Worm (Caenorhabditis elegans) whole organism, L3 larva: Measurements from ENCODE around the gene F45E12.6.
A peak's percentile ranks its signal among the peaks of the same experiment; 100 is the strongest.

Experiments used
- R02D3.7 ChIP-seq: fragments of 150-350 bp; optimal IDR thresholded peaks from 2 replicates; lab custom pipeline; 2014; ENCODE audit warnings: missing biosample characterization, missing genetic modification characterization
- ZK546.5 ChIP-seq: sonication (generic microtip); optimal IDR thresholded peaks from 2 replicates; lab custom pipeline; 2017; ENCODE audit warnings: missing biosample characterization, missing genetic modification characterization
- aly-2 ChIP-seq: fragments of 150-350 bp; optimal IDR thresholded peaks from 2 replicates; lab custom pipeline; 2014; ENCODE audit warnings: missing biosample characterization, missing genetic modification characterization
- ama-1 ChIP-seq: fragments of 150-350 bp; optimal IDR thresholded peaks from 2 replicates; lab custom pipeline; 2018
- ceh-16 ChIP-seq: sonication (generic microtip); optimal IDR thresholded peaks from 2 replicates; lab custom pipeline; 2017; ENCODE audit warnings: missing biosample characterization, missing genetic modification characterization
- ceh-28 ChIP-seq: fragments of 150-350 bp; optimal IDR thresholded peaks from 2 replicates; lab custom pipeline; 2014; ENCODE audit warnings: missing biosample characterization, missing genetic modification reagents, missing genetic modification characterization
- ceh-82 ChIP-seq: fragments of 150-350 bp; optimal IDR thresholded peaks from 2 replicates; lab custom pipeline; 2014; ENCODE audit warnings: missing biosample characterization, missing genetic modification characterization
- ceh-9 ChIP-seq: sonication (generic microtip); optimal IDR thresholded peaks from 2 replicates; lab custom pipeline; 2018; ENCODE audit warnings: missing biosample characterization, missing genetic modification characterization
- daf-12 ChIP-seq: fragments of 150-350 bp; optimal IDR thresholded peaks from 2 replicates; lab custom pipeline; 2014; ENCODE audit warnings: missing biosample characterization, missing genetic modification reagents, missing genetic modification characterization
- egl-27 ChIP-seq: sonication (generic microtip); optimal IDR thresholded peaks from 4 replicates; lab custom pipeline; 2017; ENCODE audit warnings: missing biosample characterization, missing genetic modification reagents, missing genetic modification characterization
- egl-5 ChIP-seq: fragments of 150-350 bp; optimal IDR thresholded peaks from 2 replicates; lab custom pipeline; 2017; ENCODE audit warnings: missing biosample characterization, missing genetic modification reagents, missing genetic modification characterization, inconsistent platforms
- elt-1 ChIP-seq: fragments of 150-350 bp; optimal IDR thresholded peaks from 2 replicates; lab custom pipeline; 2014; ENCODE audit warnings: missing biosample characterization, missing genetic modification characterization
- elt-2 ChIP-seq: sonication (generic microtip); optimal IDR thresholded peaks from 2 replicates; lab custom pipeline; 2016; ENCODE audit warnings: missing genetic modification reagents, mild to moderate bottlenecking, missing genetic modification characterization, missing compliant biosample characterization
- elt-3 ChIP-seq, 3 experiments: fragments of 150-350 bp in 1 of 3; sonication (generic microtip) in 2 of 3; optimal IDR thresholded peaks; 2 replicates in 2 of 3; 4 replicates in 1 of 3; lab custom pipeline; 2014 to 2017; ENCODE audit warnings: missing biosample characterization in 3 of 3, missing genetic modification characterization in 3 of 3
- eor-1 ChIP-seq, 2 experiments: fragments of 150-350 bp; optimal IDR thresholded peaks; 2 replicates each; lab custom pipeline; 2014 to 2018; ENCODE audit warnings: missing biosample characterization in 2 of 2, missing genetic modification characterization in 2 of 2
- fkh-10 ChIP-seq: sonication (generic microtip); optimal IDR thresholded peaks from 2 replicates; lab custom pipeline; 2017; ENCODE audit warnings: missing biosample characterization, missing genetic modification reagents, missing genetic modification characterization
- fkh-2 ChIP-seq: fragments of 150-350 bp; optimal IDR thresholded peaks from 2 replicates; lab custom pipeline; 2014; ENCODE audit warnings: missing biosample characterization, missing genetic modification reagents, missing genetic modification characterization
- fos-1 ChIP-seq: fragments of 150-350 bp; optimal IDR thresholded peaks from 2 replicates; lab custom pipeline; 2014; ENCODE audit warnings: missing biosample characterization, missing genetic modification characterization
- hmg-11 ChIP-seq: sonication (generic microtip); optimal IDR thresholded peaks from 2 replicates; lab custom pipeline; 2016; ENCODE audit warnings: missing genetic modification characterization, missing compliant biosample characterization
- jun-1 ChIP-seq: fragments of 150-350 bp; optimal IDR thresholded peaks from 2 replicates; lab custom pipeline; 2014; ENCODE audit warnings: missing biosample characterization, missing genetic modification reagents, missing genetic modification characterization
- lin-15B ChIP-seq: fragments of 150-350 bp; optimal IDR thresholded peaks from 2 replicates; lab custom pipeline; 2014; ENCODE audit warnings: missing biosample characterization, missing genetic modification characterization
- lin-39 ChIP-seq: fragments of 150-350 bp; optimal IDR thresholded peaks from 2 replicates; lab custom pipeline; 2018; ENCODE audit warnings: missing biosample characterization, missing genetic modification reagents, missing genetic modification characterization
- lsy-12 ChIP-seq: sonication (generic microtip); optimal IDR thresholded peaks from 2 replicates; lab custom pipeline; 2016; ENCODE audit warnings: mild to moderate bottlenecking, missing genetic modification characterization, missing compliant biosample characterization
- mdl-1 ChIP-seq: fragments of 150-350 bp; optimal IDR thresholded peaks from 2 replicates; lab custom pipeline; 2014; ENCODE audit warnings: missing biosample characterization, missing genetic modification characterization
- mml-1 ChIP-seq: fragments of 150-350 bp; sonication (generic microtip); optimal IDR thresholded peaks from 3 replicates; lab custom pipeline; 2014; ENCODE audit warnings: missing biosample characterization, missing genetic modification characterization
- nfya-1 ChIP-seq: sonication (generic microtip); optimal IDR thresholded peaks from 2 replicates; lab custom pipeline; 2017; ENCODE audit warnings: missing genetic modification characterization, mild to moderate bottlenecking, missing compliant biosample characterization, antibody characterized with exemption, moderate library complexity; ENCODE audit not compliant: insufficient read depth
- nhr-11 ChIP-seq: fragments of 150-350 bp; optimal IDR thresholded peaks from 2 replicates; lab custom pipeline; 2014; ENCODE audit warnings: missing biosample characterization, missing genetic modification characterization
- nhr-12 ChIP-seq: fragments of 150-350 bp; optimal IDR thresholded peaks from 2 replicates; lab custom pipeline; 2014; ENCODE audit warnings: missing biosample characterization, missing genetic modification characterization
- nhr-23 ChIP-seq: fragments of 150-350 bp; optimal IDR thresholded peaks from 2 replicates; lab custom pipeline; 2014; ENCODE audit warnings: missing biosample characterization, missing genetic modification reagents, missing genetic modification characterization
- nhr-237 ChIP-seq: fragments of 150-350 bp; optimal IDR thresholded peaks from 2 replicates; lab custom pipeline; 2014; ENCODE audit warnings: missing biosample characterization, missing genetic modification characterization
- nhr-25 ChIP-seq: sonication (generic microtip); optimal IDR thresholded peaks from 2 replicates; lab custom pipeline; 2017; ENCODE audit warnings: missing biosample characterization, missing genetic modification characterization
- nhr-28 ChIP-seq: fragments of 150-350 bp; optimal IDR thresholded peaks from 2 replicates; lab custom pipeline; 2014; ENCODE audit warnings: missing biosample characterization, missing genetic modification characterization
- nhr-43 ChIP-seq: sonication (generic microtip); optimal IDR thresholded peaks from 2 replicates; lab custom pipeline; 2016; ENCODE audit warnings: mild to moderate bottlenecking, missing genetic modification characterization, missing compliant biosample characterization; ENCODE audit not compliant: poor library complexity, severe bottlenecking
- nhr-67 ChIP-seq: fragments of 150-350 bp; optimal IDR thresholded peaks from 2 replicates; lab custom pipeline; 2014; ENCODE audit warnings: missing biosample characterization, missing genetic modification characterization
- nhr-76 ChIP-seq: fragments of 150-350 bp; sonication (generic microtip); optimal IDR thresholded peaks from 5 replicates; lab custom pipeline; 2014; ENCODE audit warnings: missing biosample characterization, missing genetic modification characterization
- nhr-77 ChIP-seq: fragments of 150-350 bp; optimal IDR thresholded peaks from 2 replicates; lab custom pipeline; 2014; ENCODE audit warnings: missing biosample characterization, missing genetic modification characterization
- pha-4 ChIP-seq: fragments of 150-350 bp; optimal IDR thresholded peaks from 2 replicates; lab custom pipeline; 2014; ENCODE audit warnings: missing biosample characterization, missing genetic modification reagents, missing genetic modification characterization
- pqm-1 ChIP-seq: fragments of 150-350 bp; optimal IDR thresholded peaks from 2 replicates; lab custom pipeline; 2017; ENCODE audit warnings: missing biosample characterization, missing genetic modification characterization, inconsistent platforms
- sea-2 ChIP-seq: fragments of 150-350 bp; sonication (generic microtip); optimal IDR thresholded peaks from 4 replicates; lab custom pipeline; 2014; ENCODE audit warnings: missing biosample characterization, missing genetic modification reagents, missing genetic modification characterization
- skn-1 ChIP-seq: fragments of 150-350 bp; optimal IDR thresholded peaks from 2 replicates; lab custom pipeline; 2014; ENCODE audit warnings: missing biosample characterization, missing genetic modification characterization
- snpc-4 ChIP-seq: fragments of 150-350 bp; optimal IDR thresholded peaks from 2 replicates; lab custom pipeline; 2014; ENCODE audit warnings: missing biosample characterization, missing genetic modification characterization
- tbx-2 ChIP-seq: sonication (generic microtip); optimal IDR thresholded peaks from 2 replicates; lab custom pipeline; 2016; ENCODE audit warnings: mild to moderate bottlenecking, missing genetic modification characterization, missing compliant biosample characterization
- unc-39 ChIP-seq: sonication (generic microtip); optimal IDR thresholded peaks from 4 replicates; lab custom pipeline; 2017; ENCODE audit warnings: missing biosample characterization, missing genetic modification characterization
- unc-62 ChIP-seq: fragments of 150-350 bp; sonication (generic microtip); optimal IDR thresholded peaks from 4 replicates; lab custom pipeline; 2014; ENCODE audit warnings: missing biosample characterization, missing genetic modification reagents, missing genetic modification characterization
- zag-1 ChIP-seq: fragments of 150-350 bp; optimal IDR thresholded peaks from 2 replicates; lab custom pipeline; 2014; ENCODE audit warnings: missing biosample characterization, missing genetic modification characterization
- ztf-11 ChIP-seq: fragments of 150-350 bp; optimal IDR thresholded peaks from 2 replicates; lab custom pipeline; 2014; ENCODE audit warnings: missing biosample characterization, missing genetic modification characterization
- ztf-4 ChIP-seq: fragments of 150-350 bp; optimal IDR thresholded peaks from 2 replicates; lab custom pipeline; 2014; ENCODE audit warnings: missing biosample characterization, missing genetic modification characterization

F45E12.6 gene

ce11 chrII:7305558-7305957, 8.4 kb downstream of the F45E12.6 start, which contains the start of gene brf-1:
Gene brf-1 (plus strand): TSS chrII:7305858.
- no peak for TF ChIP-seq fkh-2 (tag; lab: Kevin White, UChicago)
- no peak for TF ChIP-seq lin-39 (tag; lab: Kevin White, UChicago)
- TF ChIP-seq nhr-28 (tag; lab: Kevin White, UChicago): no peak
- no peak for TF ChIP-seq ceh-28
- no peak for TF ChIP-seq ceh-9
- TF ChIP-seq skn-1 (tag; lab: Kevin White, UChicago): no peak
- no peak for TF ChIP-seq ztf-4
- TF ChIP-seq egl-5 (tag; lab: Kevin White, UChicago): no peak
- TF ChIP-seq unc-39 (tag; lab: Kevin White, UChicago): no peak
- no peak for TF ChIP-seq eor-1 (tag; optimal IDR thresholded peaks at IDR 0.05; lab: Kevin White, UChicago)
- no peak for TF ChIP-seq sea-2
- TF ChIP-seq ZK546.5: no peak
- TF ChIP-seq ama-1 (lab: Kevin White, UChicago): no peak
- TF ChIP-seq nfya-1 (tag; lab: Kevin White, UChicago): no peak

ce11 chrII:7301670-7302151, 12.3 kb downstream of the F45E12.6 start, which contains the start of gene cul-4:
Gene cul-4 (plus strand): TSS chrII:7302101.
- TF ChIP-seq egl-27 (tag; lab: Kevin White, UChicago): no peak
- TF ChIP-seq nhr-237 (tag; lab: Kevin White, UChicago): no peak
- TF ChIP-seq nfya-1 (tag; lab: Kevin White, UChicago): no peak
- peak; percentile 83 for TF ChIP-seq snpc-4
- no peak for TF ChIP-seq ceh-9
- no peak for TF ChIP-seq sea-2
- no peak for TF ChIP-seq zag-1
- TF ChIP-seq fos-1: no peak
- TF ChIP-seq mdl-1 (tag; lab: Kevin White, UChicago): no peak
- no peak for TF ChIP-seq ceh-28
- TF ChIP-seq ceh-82 (tag; lab: Kevin White, UChicago): peak; percentile 29
- peak; percentile 25 for TF ChIP-seq lsy-12 (tag; lab: Kevin White, UChicago)
- TF ChIP-seq pha-4 (tag; lab: Kevin White, UChicago): no peak
- peak; percentile 47 for TF ChIP-seq lin-15B (tag; lab: Kevin White, UChicago)
- peak; percentile 69 for TF ChIP-seq nhr-25
- no peak for TF ChIP-seq tbx-2 (tag; lab: Kevin White, UChicago)
- no peak for TF ChIP-seq daf-12
- no peak for TF ChIP-seq unc-39 (tag; lab: Kevin White, UChicago)
- TF ChIP-seq R02D3.7 (tag; lab: Kevin White, UChicago): peak; percentile 53
- TF ChIP-seq nhr-11 (tag; lab: Kevin White, UChicago): no peak
- TF ChIP-seq hmg-11 (tag; lab: Kevin White, UChicago): no peak
- TF ChIP-seq fkh-10: no peak
- no peak for TF ChIP-seq ceh-16
- no peak for TF ChIP-seq lin-39 (tag; lab: Kevin White, UChicago)
- TF ChIP-seq ama-1 (lab: Kevin White, UChicago): no peak
- TF ChIP-seq ztf-11 (tag; lab: Kevin White, UChicago): no peak
- TF ChIP-seq elt-3 (tag; optimal IDR thresholded peaks at IDR 0.05; lab: Kevin White, UChicago): no peak
- TF ChIP-seq pqm-1 (tag; lab: Kevin White, UChicago): no peak
- TF ChIP-seq nhr-23: no peak
- TF ChIP-seq unc-62 (GFP tag; lab: Kevin White, UChicago): no peak
- peak; percentile 47 for TF ChIP-seq elt-2 (tag; lab: Kevin White, UChicago)
- peak; percentile 31 for TF ChIP-seq jun-1
- no peak for TF ChIP-seq nhr-76 (tag; lab: Kevin White, UChicago)
- no peak for TF ChIP-seq nhr-77
- no peak for TF ChIP-seq mml-1 (tag; lab: Kevin White, UChicago)
- TF ChIP-seq nhr-67 (tag; lab: Kevin White, UChicago): no peak
- TF ChIP-seq eor-1 (tag; optimal IDR thresholded peaks at IDR 0.05; lab: Kevin White, UChicago): no peak
- TF ChIP-seq nhr-12 (tag; lab: Kevin White, UChicago): no peak
- TF ChIP-seq ztf-4: no peak
- no peak for TF ChIP-seq fkh-2 (tag; lab: Kevin White, UChicago)
- no peak for TF ChIP-seq skn-1 (tag; lab: Kevin White, UChicago)
- TF ChIP-seq ZK546.5: no peak
- TF ChIP-seq nhr-43 (tag; lab: Kevin White, UChicago): peak; percentile 75
- TF ChIP-seq egl-5 (tag; lab: Kevin White, UChicago): no peak
- no peak for TF ChIP-seq elt-1 (tag; lab: Kevin White, UChicago)
- no peak for TF ChIP-seq aly-2 (tag; lab: Kevin White, UChicago)
- no peak for TF ChIP-seq nhr-28 (tag; lab: Kevin White, UChicago)
- TF ChIP-seq, all 47 proteins: peak for 9
